Fruit fly (Drosophila melanogaster) whole organism: ENCODE measurements around the gene kis.

Source experiments
- CG8478 ChIP-seq: fragments of >200 bp; optimal IDR thresholded peaks from 2 replicates; lab custom pipeline; 2018; ENCODE audit warnings: inconsistent platforms
- Dll ChIP-seq: fragments of >200 bp; optimal IDR thresholded peaks from 2 replicates; lab custom pipeline; 2017
- EcR ChIP-seq, 2 experiments: fragments of >200 bp; optimal IDR thresholded peaks; 2 replicates each; lab custom pipeline; 2017; ENCODE audit warnings: missing biosample characterization in 2 of 2, missing genetic modification characterization in 2 of 2, missing genetic modification reagents in 2 of 2
- pan ChIP-seq: fragments of >200 bp; optimal IDR thresholded peaks from 2 replicates; lab custom pipeline; 2017
- psq ChIP-seq: fragments of >200 bp; optimal IDR thresholded peaks from 2 replicates; lab custom pipeline; 2017
- usp ChIP-seq: fragments of >200 bp; optimal IDR thresholded peaks from 2 replicates; lab custom pipeline; 2017; ENCODE audit warnings: missing biosample characterization, missing genetic modification characterization, mixed read lengths

kis gene

dm6 chr2L:206556-206955, 44.1 kb downstream of the kis start:
- TF ChIP-seq usp (GFP tag; lab: Kevin White, UChicago) (no peak), EcR (GFP tag; optimal IDR thresholded peaks at IDR 0.05; lab: Kevin White, UChicago) (no peak), pan (lab: Kevin White, UChicago) (no peak), CG8478 (lab: Kevin White, UChicago) (no peak), psq (lab: Kevin White, UChicago) (no peak), Dll (no peak)

- TF ChIP-seq pan (lab: Kevin White, UChicago) (no peak), Dll (no peak), EcR (GFP tag; optimal IDR thresholded peaks at IDR 0.05; lab: Kevin White, UChicago) (no peak), usp (GFP tag; lab: Kevin White, UChicago) (no peak), psq (lab: Kevin White, UChicago) (no peak), CG8478 (lab: Kevin White, UChicago) (no peak)
Measured at dm6 chr2L:204557-204956, 46.1 kb downstream of the kis start.

- TF ChIP-seq usp (GFP tag; lab: Kevin White, UChicago), result no peak
Measured at dm6 chr2L:203529-204127, 47.0 kb downstream of the kis start, which contains the start of gene mRpL10. Gene mRpL10, plus strand, starts transcription at chr2L:203779.

- TF ChIP-seq CG8478 (lab: Kevin White, UChicago) (no peak), pan (lab: Kevin White, UChicago) (no peak), EcR (GFP tag; optimal IDR thresholded peaks at IDR 0.05; lab: Kevin White, UChicago) (no peak), psq (lab: Kevin White, UChicago) (no peak), Dll (no peak), usp (GFP tag; lab: Kevin White, UChicago) (no peak)
Measured at dm6 chr2L:195668-196067, 55.0 kb downstream of the kis start.

dm6 chr2L:182360-183144, 68.1 kb downstream of the kis start:
- TF ChIP-seq CG8478 (lab: Kevin White, UChicago) (no peak), psq (lab: Kevin White, UChicago) (no peak), usp (GFP tag; lab: Kevin White, UChicago) (no peak), Dll (no peak), pan (lab: Kevin White, UChicago) (no peak), EcR (GFP tag; optimal IDR thresholded peaks at IDR 0.05; lab: Kevin White, UChicago) (no peak)

- TF ChIP-seq usp (GFP tag; lab: Kevin White, UChicago) (no peak), pan (lab: Kevin White, UChicago) (no peak), CG8478 (lab: Kevin White, UChicago) (no peak), EcR (GFP tag; optimal IDR thresholded peaks at IDR 0.05; lab: Kevin White, UChicago) (no peak), Dll (no peak), psq (lab: Kevin White, UChicago) (no peak)
Measured at dm6 chr2L:181020-181419, 69.6 kb downstream of the kis start.

dm6 chr2L:179119-179518, 71.5 kb downstream of the kis start:
- TF ChIP-seq CG8478 (lab: Kevin White, UChicago), result no peak
- TF ChIP-seq usp (GFP tag; lab: Kevin White, UChicago), result no peak
- no peak for TF ChIP-seq Dll
- no peak for TF ChIP-seq EcR (GFP tag; optimal IDR thresholded peaks at IDR 0.05; lab: Kevin White, UChicago)
- TF ChIP-seq psq (lab: Kevin White, UChicago), result no peak
- no peak for TF ChIP-seq pan (lab: Kevin White, UChicago)

- TF ChIP-seq psq (lab: Kevin White, UChicago) (no peak), pan (lab: Kevin White, UChicago) (no peak), CG8478 (lab: Kevin White, UChicago) (no peak), Dll (no peak), usp (GFP tag; lab: Kevin White, UChicago) (no peak), EcR (GFP tag; optimal IDR thresholded peaks at IDR 0.05; lab: Kevin White, UChicago) (no peak)
Measured at dm6 chr2L:175727-176126, 74.9 kb downstream of the kis start.

dm6 chr2L:171499-172250, 78.9 kb downstream of the kis start:
- TF ChIP-seq pan (lab: Kevin White, UChicago), result no peak
- TF ChIP-seq usp (GFP tag; lab: Kevin White, UChicago), result no peak
- no peak for TF ChIP-seq psq (lab: Kevin White, UChicago)
- no peak for TF ChIP-seq CG8478 (lab: Kevin White, UChicago)
- no peak for TF ChIP-seq Dll
- no peak for TF ChIP-seq EcR (GFP tag; optimal IDR thresholded peaks at IDR 0.05; lab: Kevin White, UChicago)

- no peak for TF ChIP-seq CG8478 (lab: Kevin White, UChicago)
- TF ChIP-seq Dll, result no peak
- TF ChIP-seq EcR (GFP tag; optimal IDR thresholded peaks at IDR 0.05; lab: Kevin White, UChicago), result no peak
Measured at dm6 chr2L:170383-170782, 80.2 kb downstream of the kis start.

- TF ChIP-seq CG8478 (lab: Kevin White, UChicago) (no peak), pan (lab: Kevin White, UChicago) (no peak), psq (lab: Kevin White, UChicago) (no peak), usp (GFP tag; lab: Kevin White, UChicago) (no peak), Dll (no peak), EcR (GFP tag; optimal IDR thresholded peaks at IDR 0.05; lab: Kevin White, UChicago) (peak in 1 of 2 experiments; percentile 7)
Measured at dm6 chr2L:168270-168901, 82.2 kb downstream of the kis start.
